Fruit fly (Drosophila melanogaster) whole organism, prepupa: ENCODE measurements around the gene PGRP-LE.
A peak's percentile ranks its signal among the peaks of the same experiment; 100 is the strongest.

Source experiments
- Blimp-1 ChIP-seq: fragments of 200-800 bp; sonication (Bioruptor generic); optimal IDR thresholded peaks from 3 replicates; lab custom pipeline; 2017; ENCODE audit warnings: missing biosample characterization, missing genetic modification characterization, mild to moderate bottlenecking, moderate library complexity, missing genetic modification reagents
- CG10631 ChIP-seq: fragments of 200-800 bp; sonication (Bioruptor generic); optimal IDR thresholded peaks from 2 replicates; lab custom pipeline; 2016; ENCODE audit warnings: missing biosample characterization, missing genetic modification characterization
- CG11902 ChIP-seq: fragments of 200-800 bp; sonication (Bioruptor generic); optimal IDR thresholded peaks from 3 replicates; lab custom pipeline; 2016; ENCODE audit warnings: missing biosample characterization, missing genetic modification characterization
- CG15336 ChIP-seq: fragments of 200-800 bp; sonication (Bioruptor generic); IDR thresholded peaks from 2 replicates; pipeline ENCODE4 v1.3.6; 2022; ENCODE audit warnings: missing biosample characterization, missing genetic modification characterization
- CG16779 ChIP-seq: fragments of 200-800 bp; sonication (Bioruptor generic); optimal IDR thresholded peaks from 3 replicates; lab custom pipeline; 2017; ENCODE audit warnings: missing biosample characterization, mild to moderate bottlenecking, missing genetic modification characterization
- CG31627 ChIP-seq: fragments of 200-800 bp; sonication (Bioruptor generic); optimal IDR thresholded peaks from 3 replicates; lab custom pipeline; 2016; ENCODE audit warnings: missing biosample characterization, missing genetic modification characterization
- CG32006 ChIP-seq: fragments of 200-800 bp; sonication (Bioruptor generic); optimal IDR thresholded peaks from 3 replicates; lab custom pipeline; 2017; ENCODE audit warnings: missing biosample characterization, mild to moderate bottlenecking, missing genetic modification characterization
- CG4318 ChIP-seq: fragments of 200-800 bp; sonication (Bioruptor generic); optimal IDR thresholded peaks from 3 replicates; lab custom pipeline; 2017; ENCODE audit warnings: missing biosample characterization, mild to moderate bottlenecking, missing genetic modification characterization
- CG6276 ChIP-seq: fragments of 200-800 bp; sonication (Bioruptor generic); optimal IDR thresholded peaks from 2 replicates; lab custom pipeline; 2017; ENCODE audit warnings: missing biosample characterization, mild to moderate bottlenecking, missing genetic modification characterization
- CG6792 ChIP-seq: fragments of 200-800 bp; sonication (Bioruptor generic); optimal IDR thresholded peaks from 3 replicates; lab custom pipeline; 2016; ENCODE audit warnings: missing biosample characterization, missing genetic modification characterization
- CG6808 ChIP-seq: fragments of 200-800 bp; sonication (Bioruptor generic); optimal IDR thresholded peaks from 3 replicates; lab custom pipeline; 2017; ENCODE audit warnings: missing biosample characterization, missing genetic modification characterization, mild to moderate bottlenecking, moderate library complexity, missing genetic modification reagents
- CG8119 ChIP-seq: fragments of 200-800 bp; sonication (Bioruptor generic); IDR thresholded peaks from 3 replicates; pipeline ENCODE4 v1.3.6; 2022; ENCODE audit warnings: missing biosample characterization, missing genetic modification characterization
- CG8319 ChIP-seq: fragments of 200-800 bp; sonication (Bioruptor generic); optimal IDR thresholded peaks from 3 replicates; lab custom pipeline; 2016; ENCODE audit warnings: missing biosample characterization, missing genetic modification characterization
- CG8632 ChIP-seq: fragments of 200-800 bp; sonication (Bioruptor generic); optimal IDR thresholded peaks from 3 replicates; lab custom pipeline; 2016; ENCODE audit warnings: missing biosample characterization, missing genetic modification characterization
- CG9139 ChIP-seq: fragments of 200-800 bp; sonication (Bioruptor generic); optimal IDR thresholded peaks from 3 replicates; lab custom pipeline; 2017; ENCODE audit warnings: missing biosample characterization, mild to moderate bottlenecking, missing genetic modification characterization
- Eip75B ChIP-seq: fragments of 200-800 bp; sonication (Bioruptor generic); optimal IDR thresholded peaks from 3 replicates; lab custom pipeline; 2016; ENCODE audit warnings: missing biosample characterization, missing genetic modification characterization
- Eip78C ChIP-seq: fragments of 200-800 bp; sonication (Bioruptor generic); peaks from one replicate; lab custom pipeline; 2016; ENCODE audit warnings: missing biosample characterization, missing genetic modification characterization
- Ets96B ChIP-seq: fragments of 200-800 bp; optimal IDR thresholded peaks from 2 replicates; lab custom pipeline; 2019; ENCODE audit warnings: missing biosample characterization, mild to moderate bottlenecking, missing genetic modification characterization, moderate library complexity
- Gug ChIP-seq: fragments of 200-800 bp; sonication (Bioruptor generic); IDR thresholded peaks from 2 replicates; pipeline ENCODE4 v1.3.6; 2022; ENCODE audit warnings: missing biosample characterization, missing genetic modification characterization
- Hr38 ChIP-seq: sonication (Bioruptor generic); optimal IDR thresholded peaks from 2 replicates; lab custom pipeline; 2016; ENCODE audit warnings: missing biosample characterization, missing genetic modification characterization
- Hr39 ChIP-seq: fragments of 200-800 bp; sonication (Bioruptor generic); optimal IDR thresholded peaks from 2 replicates; lab custom pipeline; 2016; ENCODE audit warnings: missing biosample characterization, missing genetic modification characterization
- Lpt ChIP-seq: fragments of 200-800 bp; sonication (Bioruptor generic); optimal IDR thresholded peaks from 3 replicates; lab custom pipeline; 2016; ENCODE audit warnings: missing biosample characterization, missing genetic modification characterization
- Met ChIP-seq: fragments of 200-800 bp; sonication (Bioruptor generic); optimal IDR thresholded peaks from 3 replicates; lab custom pipeline; 2016; ENCODE audit warnings: missing biosample characterization, missing genetic modification characterization
- OdsH ChIP-seq: fragments of 200-800 bp; sonication (Bioruptor generic); optimal IDR thresholded peaks from 3 replicates; lab custom pipeline; 2016; ENCODE audit warnings: missing biosample characterization, missing genetic modification characterization
- Smox ChIP-seq: fragments of 200-800 bp; sonication (Bioruptor generic); optimal IDR thresholded peaks from 3 replicates; lab custom pipeline; 2016; ENCODE audit warnings: missing biosample characterization, missing genetic modification characterization
- Sox102F ChIP-seq: fragments of 200-800 bp; sonication (Bioruptor generic); optimal IDR thresholded peaks from 2 replicates; lab custom pipeline; 2016; ENCODE audit warnings: missing biosample characterization, mild to moderate bottlenecking, missing genetic modification characterization
- Sox14 ChIP-seq: fragments of 200-800 bp; sonication (Bioruptor generic); optimal IDR thresholded peaks from 3 replicates; lab custom pipeline; 2016; ENCODE audit warnings: missing biosample characterization, missing genetic modification characterization
- achi ChIP-seq: fragments of 200-800 bp; sonication (Bioruptor generic); optimal IDR thresholded peaks from 3 replicates; lab custom pipeline; 2016; ENCODE audit warnings: missing biosample characterization, missing genetic modification characterization
- acj6 ChIP-seq: fragments of 200-800 bp; sonication (Bioruptor generic); optimal IDR thresholded peaks from 3 replicates; lab custom pipeline; 2016; ENCODE audit warnings: missing biosample characterization, missing genetic modification characterization
- cyc ChIP-seq: fragments of 200-800 bp; sonication (Bioruptor generic); optimal IDR thresholded peaks from 3 replicates; lab custom pipeline; 2016; ENCODE audit warnings: missing biosample characterization, missing genetic modification characterization
- dac ChIP-seq: fragments of 200-800 bp; sonication (Bioruptor generic); optimal IDR thresholded peaks from 2 replicates; lab custom pipeline; 2017; ENCODE audit warnings: missing biosample characterization, mild to moderate bottlenecking, missing genetic modification characterization
- dsx ChIP-seq: fragments of 200-800 bp; optimal IDR thresholded peaks from 3 replicates; lab custom pipeline; 2019; ENCODE audit warnings: missing biosample characterization, mild to moderate bottlenecking, missing genetic modification characterization, moderate library complexity; ENCODE audit not compliant: poor library complexity, severe bottlenecking
- eg ChIP-seq: fragments of 200-800 bp; sonication (Bioruptor generic); IDR thresholded peaks from 3 replicates; pipeline ENCODE4 v1.3.6; 2022; ENCODE audit warnings: missing biosample characterization, missing genetic modification characterization
- esn ChIP-seq: fragments of 200-800 bp; sonication (Bioruptor generic); optimal IDR thresholded peaks from 2 replicates; lab custom pipeline; 2016; ENCODE audit warnings: missing biosample characterization, mild to moderate bottlenecking, missing genetic modification characterization, moderate library complexity
- fd59A ChIP-seq: fragments of 200-800 bp; sonication (Bioruptor generic); optimal IDR thresholded peaks from 2 replicates; lab custom pipeline; 2017; ENCODE audit warnings: missing biosample characterization, mild to moderate bottlenecking, missing genetic modification characterization, missing genetic modification reagents
- fd85E ChIP-seq: fragments of 200-800 bp; sonication (Bioruptor generic); optimal IDR thresholded peaks from 3 replicates; lab custom pipeline; 2016; ENCODE audit warnings: missing biosample characterization, missing genetic modification characterization
- fkh ChIP-seq: fragments of 200-800 bp; sonication (Bioruptor generic); optimal IDR thresholded peaks from 3 replicates; lab custom pipeline; 2017; ENCODE audit warnings: missing biosample characterization, mild to moderate bottlenecking, missing genetic modification characterization, moderate library complexity
- lz ChIP-seq: fragments of 200-800 bp; sonication (Bioruptor generic); optimal IDR thresholded peaks from 3 replicates; lab custom pipeline; 2016; ENCODE audit warnings: missing biosample characterization, missing genetic modification characterization
- net ChIP-seq: fragments of 200-800 bp; sonication (Bioruptor generic); optimal IDR thresholded peaks from 3 replicates; lab custom pipeline; 2016; ENCODE audit warnings: missing biosample characterization, missing genetic modification characterization
- pdm3 ChIP-seq: fragments of 200-800 bp; sonication (Bioruptor generic); optimal IDR thresholded peaks from 3 replicates; lab custom pipeline; 2016; ENCODE audit warnings: missing biosample characterization, missing genetic modification characterization
- salr ChIP-seq, 2 experiments: fragments of 200-800 bp; sonication (Bioruptor generic); optimal IDR thresholded peaks; 3 replicates each; lab custom pipeline; 2016 to 2018; ENCODE audit warnings: missing biosample characterization in 2 of 2, missing genetic modification characterization in 2 of 2, mild to moderate bottlenecking in 1 of 2
- ss ChIP-seq, 2 experiments: fragments of 200-800 bp; sonication (Bioruptor generic); optimal IDR thresholded peaks; 2 replicates in 1 of 2; 3 replicates in 1 of 2; lab custom pipeline; 2017 to 2018; ENCODE audit warnings: mild to moderate bottlenecking in 2 of 2, missing biosample characterization in 2 of 2, missing genetic modification characterization in 2 of 2, moderate library complexity in 1 of 2
- svp ChIP-seq: fragments of 200-800 bp; sonication (Bioruptor generic); peaks from one replicate; lab custom pipeline; 2016; ENCODE audit warnings: missing biosample characterization, missing genetic modification characterization
- vri ChIP-seq: fragments of 200-800 bp; sonication (Bioruptor generic); optimal IDR thresholded peaks from 3 replicates; lab custom pipeline; 2016; ENCODE audit warnings: missing biosample characterization, mild to moderate bottlenecking, missing genetic modification characterization

PGRP-LE gene

dm6 chrX:15852815-15853542 is 49.3 kb upstream of the PGRP-LE start, which contains the start of the genes UBL3 and CG15914 (continued):
- TF ChIP-seq Lpt (GFP tag; lab: Kevin White, UChicago), result no peak
- TF ChIP-seq acj6 (GFP tag; lab: Kevin White, UChicago), result no peak
- no peak for TF ChIP-seq CG8319 (GFP tag; lab: Kevin White, UChicago)
- peak; percentile 89 for TF ChIP-seq svp (GFP tag; lab: Kevin White, UChicago)
- TF ChIP-seq CG15336 (GFP tag; lab: Robert Waterston, UW), result peak; percentile 11; the same call in 1 of the 2 replicates
- no peak for TF ChIP-seq dac (GFP tag; lab: Kevin White, UChicago)
- TF ChIP-seq Smox (GFP tag; lab: Kevin White, UChicago), result no peak
- TF ChIP-seq Hr38, result no peak
- TF ChIP-seq Hr39 (GFP tag; lab: Kevin White, UChicago), result no peak
- no peak for TF ChIP-seq pdm3 (GFP tag; lab: Kevin White, UChicago)
- TF ChIP-seq ss (GFP tag; optimal IDR thresholded peaks at IDR 0.05; lab: Kevin White, UChicago), result peak in 1 of 2 experiments; percentile 48
- no peak for TF ChIP-seq CG16779 (tag; lab: Kevin White, UChicago)
- TF ChIP-seq eg (GFP tag; lab: Robert Waterston, UW), result no peak
- TF ChIP-seq CG32006 (GFP tag; lab: Kevin White, UChicago), result no peak
- TF ChIP-seq Sox102F (GFP tag; lab: Kevin White, UChicago), result no peak
- TF ChIP-seq fkh (GFP tag; lab: Kevin White, UChicago), result peak; percentile 59
- peak; percentile 34 for TF ChIP-seq esn (GFP tag; lab: Kevin White, UChicago)

- peak; percentile 31 for TF ChIP-seq Eip78C
- no peak for TF ChIP-seq lz
- TF ChIP-seq vri (GFP tag; lab: Kevin White, UChicago), result peak; percentile 77
- peak; percentile 6 for TF ChIP-seq svp (GFP tag; lab: Kevin White, UChicago)
- no peak for TF ChIP-seq eg (GFP tag; lab: Robert Waterston, UW)
- TF ChIP-seq CG31627 (GFP tag; lab: Kevin White, UChicago), result no peak
Measured at dm6 chrX:15849021-15849420, 45.3 kb upstream of the PGRP-LE start, which contains the start of gene sun. sun (minus strand) TSS chrX:15849258.

- no peak for TF ChIP-seq CG8319 (GFP tag; lab: Kevin White, UChicago)
- TF ChIP-seq salr (GFP tag; optimal IDR thresholded peaks at IDR 0.05; lab: Kevin White, UChicago), result no peak
- no peak for TF ChIP-seq fkh (GFP tag; lab: Kevin White, UChicago)
- peak; percentile 60 for TF ChIP-seq Hr39 (GFP tag; lab: Kevin White, UChicago)
- peak; percentile 78 for TF ChIP-seq Gug (GFP tag; lab: Robert Waterston, UW)
- TF ChIP-seq CG6808 (GFP tag; lab: Kevin White, UChicago), result no peak
- no peak for TF ChIP-seq svp (GFP tag; lab: Kevin White, UChicago)
- TF ChIP-seq CG6792 (GFP tag; lab: Kevin White, UChicago), result peak; percentile 20
- TF ChIP-seq Met (GFP tag; lab: Kevin White, UChicago), result peak; percentile 39
- TF ChIP-seq Blimp-1 (GFP tag; lab: Kevin White, UChicago), result no peak
- TF ChIP-seq Lpt (GFP tag; lab: Kevin White, UChicago), result no peak
- peak; percentile 58 for TF ChIP-seq CG10631 (GFP tag; lab: Kevin White, UChicago)
- TF ChIP-seq Sox14 (GFP tag; lab: Kevin White, UChicago), result peak; percentile 62
- TF ChIP-seq achi (GFP tag; lab: Kevin White, UChicago), result no peak
- TF ChIP-seq Eip75B (GFP tag; lab: Kevin White, UChicago), result peak; percentile 80
- no peak for TF ChIP-seq CG8119 (GFP tag; lab: Robert Waterston, UW)
- TF ChIP-seq CG8632 (GFP tag; lab: Kevin White, UChicago), result no peak
- no peak for TF ChIP-seq vri (GFP tag; lab: Kevin White, UChicago)
- TF ChIP-seq CG31627 (GFP tag; lab: Kevin White, UChicago), result peak; percentile 49
- no peak for TF ChIP-seq CG11902 (GFP tag; lab: Kevin White, UChicago)
- no peak for TF ChIP-seq fd59A (GFP tag; lab: Kevin White, UChicago)
- peak; percentile 36 for TF ChIP-seq cyc (GFP tag; lab: Kevin White, UChicago)
- no peak for TF ChIP-seq CG16779 (tag; lab: Kevin White, UChicago)
- TF ChIP-seq CG15336 (GFP tag; lab: Robert Waterston, UW), result peak; percentile 29; the same call in 1 of the 2 replicates
- no peak for TF ChIP-seq Hr38
- no peak for TF ChIP-seq dsx (GFP tag; lab: Kevin White, UChicago)
- peak; percentile 91 for TF ChIP-seq Eip78C
- TF ChIP-seq net (GFP tag; lab: Kevin White, UChicago), result no peak
- no peak for TF ChIP-seq CG4318
- no peak for TF ChIP-seq CG6276
- TF ChIP-seq CG9139 (GFP tag; lab: Kevin White, UChicago), result no peak
- TF ChIP-seq Smox (GFP tag; lab: Kevin White, UChicago), result no peak
- peak in 1 of 2 experiments; percentile 67 for TF ChIP-seq ss (GFP tag; optimal IDR thresholded peaks at IDR 0.05; lab: Kevin White, UChicago)
- TF ChIP-seq OdsH (GFP tag; lab: Kevin White, UChicago), result peak; percentile 17
- TF ChIP-seq Ets96B (tag; lab: Kevin White, UChicago), result no peak
- peak; percentile 74 for TF ChIP-seq lz
- TF ChIP-seq fd85E (GFP tag; lab: Kevin White, UChicago), result no peak
Measured at dm6 chrX:15844139-15844538, 40.5 kb upstream of the PGRP-LE start, which contains the start of the genes ArgRS and CG8578. ArgRS (minus strand) TSS chrX:15844145. CG8578 (plus strand) TSS chrX:15844476.
